Fruit fly (Drosophila melanogaster): ENCODE data around the gene CG18628.

CG18628 gene

dm6 chr3L:10679711-10680154, 40.2 kb downstream of the CG18628 start (continued):
- TF ChIP-seq aop (GFP tag; IDR thresholded peaks at IDR 0.05) = no peak
- TF ChIP-seq CG2120 (GFP tag; optimal IDR thresholded peaks at IDR 0.05) = peak; percentile 49
- TF ChIP-seq Pdp1 (GFP tag; optimal IDR thresholded peaks at IDR 0.05) = peak in 1 of 2 experiments; percentile 5
- TF ChIP-seq CG30403 (GFP tag; optimal IDR thresholded peaks at IDR 0.05) = peak; percentile 8
- TF ChIP-seq dan (GFP tag; IDR thresholded peaks at IDR 0.05) = no peak
- peak; percentile 9 for TF ChIP-seq Dek (tag; optimal IDR thresholded peaks at IDR 0.05)
- TF ChIP-seq CG17912 (GFP tag; optimal IDR thresholded peaks at IDR 0.05) = no peak
- TF ChIP-seq pan (optimal IDR thresholded peaks at IDR 0.05) = no peak
- TF ChIP-seq pan (GFP tag; optimal IDR thresholded peaks at IDR 0.05 in 1 of 2, IDR thresholded peaks at IDR 0.05 in 1 of 2) = peak in 1 of 2 experiments; percentile 42
- peak; percentile 7 for TF ChIP-seq bcd (GFP tag; optimal IDR thresholded peaks at IDR 0.05)
- peak; percentile 28 for TF ChIP-seq CG15011 (GFP tag; optimal IDR thresholded peaks at IDR 0.05)
- peak; percentile 40; the same call in 1 of the 3 replicates for TF ChIP-seq CG11695 (GFP tag; IDR thresholded peaks at IDR 0.05)
- 0 out of 3 replicates have a peak, but pooled peaks have one; percentile 11 for TF ChIP-seq otp (GFP tag; IDR thresholded peaks at IDR 0.05)
- peak; percentile 8 for TF ChIP-seq CG13424 (tag; optimal IDR thresholded peaks at IDR 0.05)
- no peak for TF ChIP-seq Elba2 (GFP tag; optimal IDR thresholded peaks at IDR 0.05)
- no peak for TF ChIP-seq grau (tag; optimal IDR thresholded peaks at IDR 0.05)
- TF ChIP-seq CG9727 (GFP tag; optimal IDR thresholded peaks at IDR 0.05) = peak; percentile 36
- no peak for TF ChIP-seq esg (GFP tag; conservative IDR thresholded peaks at IDR 0.05)
- peak; percentile 40; the same call in 1 of the 2 replicates for TF ChIP-seq CG14441 (GFP tag; IDR thresholded peaks at IDR 0.05)
- TF ChIP-seq lab (GFP tag; optimal IDR thresholded peaks at IDR 0.05) = peak; percentile 57
- no peak for TF ChIP-seq Nf-YB (GFP tag; optimal IDR thresholded peaks at IDR 0.05)
- peak; percentile 0 for TF ChIP-seq gro (GFP tag; optimal IDR thresholded peaks at IDR 0.05)
- TF ChIP-seq tx (GFP tag; optimal IDR thresholded peaks at IDR 0.05) = peak; percentile 9
- TF ChIP-seq H15 (GFP tag; IDR thresholded peaks at IDR 0.05) = no peak
- TF ChIP-seq Hsf (GFP tag; optimal IDR thresholded peaks at IDR 0.05) = peak; percentile 29
- peak; percentile 2 for TF ChIP-seq CG16863 (GFP tag; optimal IDR thresholded peaks at IDR 0.05)
- peak; percentile 47 for TF ChIP-seq sqz (GFP tag; optimal IDR thresholded peaks at IDR 0.05)
- no peak for TF ChIP-seq Sry-δ (GFP tag; optimal IDR thresholded peaks at IDR 0.05)
- peak; percentile 24 for TF ChIP-seq org-1 (GFP tag; optimal IDR thresholded peaks at IDR 0.05)
- TF ChIP-seq CG11696 (GFP tag; IDR thresholded peaks at IDR 0.05) = peak; percentile 54; the same call in 1 of the 2 replicates
- TF ChIP-seq CG11504 (tag; optimal IDR thresholded peaks at IDR 0.05) = peak; percentile 18
- TF ChIP-seq Sox102F (GFP tag; optimal IDR thresholded peaks at IDR 0.05) = peak; percentile 49
- TF ChIP-seq CG4360 (GFP tag; IDR thresholded peaks at IDR 0.05) = peak; percentile 73
- peak; percentile 49 for TF ChIP-seq odd (GFP tag; optimal IDR thresholded peaks at IDR 0.05)
- peak; percentile 6 for TF ChIP-seq CG15514 (GFP tag; optimal IDR thresholded peaks at IDR 0.05)
- TF ChIP-seq CG3726 (GFP tag; IDR thresholded peaks at IDR 0.05) = no peak
- TF ChIP-seq Adf1 (GFP tag; IDR thresholded peaks at IDR 0.05) = no peak
- no peak for TF ChIP-seq cwo (GFP tag; optimal IDR thresholded peaks at IDR 0.05)
- TF ChIP-seq schlank (tag; optimal IDR thresholded peaks at IDR 0.05) = peak; percentile 37
- TF ChIP-seq CG11456 (GFP tag; IDR thresholded peaks at IDR 0.05) = 0 out of 3 replicates have a peak, but pooled peaks have one; percentile 9
- peak in 1 of 2 experiments; percentile 34 for TF ChIP-seq bsh (GFP tag; optimal IDR thresholded peaks at IDR 0.05)
- no peak for TF ChIP-seq chn (GFP tag; optimal IDR thresholded peaks at IDR 0.05)
- peak; percentile 42 for TF ChIP-seq CG31441 (GFP tag; IDR thresholded peaks at IDR 0.05)
- TF ChIP-seq Ada2b (GFP tag; IDR thresholded peaks at IDR 0.05) = peak; percentile 33; the same call in 1 of the 2 replicates
- TF ChIP-seq CG32767 (GFP tag; IDR thresholded peaks at IDR 0.05) = peak; percentile 53; the same call in 1 of the 2 replicates
- peak; percentile 22 for TF ChIP-seq CG13775 (GFP tag; optimal IDR thresholded peaks at IDR 0.05)
- peak; percentile 8 for TF ChIP-seq Meics (GFP tag; optimal IDR thresholded peaks at IDR 0.05)
- no peak for TF ChIP-seq trem (tag; optimal IDR thresholded peaks at IDR 0.05)
- TF ChIP-seq CG4707 (GFP tag; optimal IDR thresholded peaks at IDR 0.05) = peak; percentile 2
- TF ChIP-seq Atf-2 (GFP tag; optimal IDR thresholded peaks at IDR 0.05) = peak; percentile 3
- TF ChIP-seq HLH3B (GFP tag; IDR thresholded peaks at IDR 0.05) = no peak
